Worm (Caenorhabditis elegans): ENCODE results near the gene C25G4.3.

DNA sequence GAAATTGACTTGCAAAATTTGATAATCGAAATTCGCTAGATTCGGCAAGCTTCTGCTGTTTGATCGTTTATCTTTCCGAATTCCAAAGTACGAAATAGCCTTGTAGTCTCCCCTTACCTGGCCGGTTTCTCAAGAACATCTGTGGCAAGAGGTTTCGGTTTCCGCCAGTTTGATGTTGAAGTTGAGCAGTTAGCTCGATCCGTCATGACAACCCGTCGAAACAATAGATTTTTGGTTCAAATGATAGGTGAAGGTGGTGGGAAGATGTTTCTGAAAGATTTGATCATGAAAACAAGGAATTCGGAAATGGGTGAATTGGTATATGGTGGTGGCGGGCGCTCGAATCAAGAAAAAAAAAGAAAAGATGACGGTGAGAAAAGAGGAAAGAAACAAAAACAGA, 47.2 kb downstream of the C25G4.3 start, which contains the start of gene acs-20:
- TF ChIP-seq lin-26 (GFP tag; IDR thresholded peaks at IDR 0.05) (no peak), ceh-79 (tag; optimal IDR thresholded peaks at IDR 0.05) (no peak), ets-4 (GFP tag; optimal IDR thresholded peaks at IDR 0.05) (no peak), hlh-12 (tag; optimal IDR thresholded peaks at IDR 0.05) (no peak), snpc-1.3 (tag; optimal IDR thresholded peaks at IDR 0.05; ENCODE audit: insufficient read depth) (no peak), madf-8 (GFP tag; conservative IDR thresholded peaks at IDR 0.05) (no peak), unc-130 (GFP tag; optimal IDR thresholded peaks at IDR 0.05) (no peak), hlh-26 (GFP tag; conservative IDR thresholded peaks at IDR 0.05) (no peak), B0019.2 (GFP tag; conservative IDR thresholded peaks at IDR 0.05) (no peak)

Data from whole organism, young adult.